Worm (Caenorhabditis elegans) whole organism, L4/young adult: ENCODE results near the gene ZK666.1.

Experiments
- dao-5 ChIP-seq: sonication (generic microtip); optimal IDR thresholded peaks from 2 replicates; lab custom pipeline; 2016; ENCODE audit warnings: missing genotype, missing genetic modification characterization, moderate library complexity, missing compliant biosample characterization
- him-1 ChIP-seq: sonication (generic microtip); optimal IDR thresholded peaks from 2 replicates; lab custom pipeline; 2016; ENCODE audit warnings: missing genotype, missing genetic modification reagents, missing genetic modification characterization, missing compliant biosample characterization

ce11 chrII:10494467-10494866 lies 23.3 kb upstream of the ZK666.1 start, which contains the start of gene ZK666.14:
- no peak for TF ChIP-seq dao-5 (tag; lab: Kevin White, UChicago)
- no peak for TF ChIP-seq him-1 (tag; lab: Kevin White, UChicago)
